Worm (Caenorhabditis elegans): ENCODE data around the gene glb-11.

The glb-11 gene

ce11 chrIII:4005446-4006192 is 13.6 kb upstream of the glb-11 start, which contains the start of gene pxd-1:
pxd-1 (plus strand) TSS chrIII:4006142.
- TF ChIP-seq lin-39 (tag; optimal IDR thresholded peaks at IDR 0.05) (peak; percentile 24), nhr-23 (tag; optimal IDR thresholded peaks at IDR 0.05) (no peak), nfya-1 (tag; optimal IDR thresholded peaks at IDR 0.05; ENCODE audit: insufficient read depth) (peak; percentile 57), fkh-10 (GFP tag; optimal IDR thresholded peaks at IDR 0.05) (peak; percentile 70), egl-5 (tag; optimal IDR thresholded peaks at IDR 0.05) (peak; percentile 19)

DNA sequence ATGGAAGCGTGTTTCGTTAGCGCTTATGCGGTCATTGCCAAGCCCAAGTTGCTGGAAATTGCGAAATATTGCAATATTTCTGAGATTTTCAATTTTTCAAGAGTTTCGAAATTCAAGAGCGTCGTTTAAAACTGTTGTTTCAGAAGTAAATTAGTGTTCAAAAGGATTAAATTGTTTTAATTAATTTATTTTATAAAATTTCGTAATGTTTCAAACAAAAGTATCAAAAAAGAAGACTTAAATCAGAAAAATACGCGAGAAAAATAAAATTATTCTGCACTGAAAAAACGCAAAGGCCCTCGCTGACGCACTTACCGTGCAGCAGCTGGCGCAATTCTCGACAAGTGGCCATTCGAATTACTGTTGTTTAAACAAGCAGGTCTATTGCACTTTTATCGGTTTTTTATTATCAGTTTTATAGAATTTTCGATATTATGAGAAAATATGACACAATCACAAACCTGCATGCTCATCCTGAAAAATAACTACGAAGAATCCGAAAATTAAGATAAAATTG is 12.1 kb upstream of the glb-11 start, which contains the start of gene tif-1A:
tif-1A (minus strand) TSS at position 51 of the 517 bp plus-strand sequence.
- peak; percentile 95 for TF ChIP-seq pqm-1 (tag; optimal IDR thresholded peaks at IDR 0.05)
- TF ChIP-seq zag-1 (tag; optimal IDR thresholded peaks at IDR 0.05): no peak
- TF ChIP-seq nhr-76 (tag; optimal IDR thresholded peaks at IDR 0.05): no peak
- TF ChIP-seq lin-15B (tag; optimal IDR thresholded peaks at IDR 0.05): peak; percentile 78
- TF ChIP-seq snpc-4 (tag; optimal IDR thresholded peaks at IDR 0.05): peak; percentile 82
- TF ChIP-seq jun-1 (tag; optimal IDR thresholded peaks at IDR 0.05): peak; percentile 82
- TF ChIP-seq elt-2 (tag; optimal IDR thresholded peaks at IDR 0.05): peak; percentile 90
- no peak for TF ChIP-seq elt-1 (tag; optimal IDR thresholded peaks at IDR 0.05)
- peak; percentile 52 for TF ChIP-seq nhr-77 (tag; optimal IDR thresholded peaks at IDR 0.05)
- TF ChIP-seq ceh-28 (tag; optimal IDR thresholded peaks at IDR 0.05): peak; percentile 45
- TF ChIP-seq R02D3.7 (tag; optimal IDR thresholded peaks at IDR 0.05): peak; percentile 68
- TF ChIP-seq ztf-11 (tag; optimal IDR thresholded peaks at IDR 0.05): no peak
- peak; percentile 84 for TF ChIP-seq nhr-23 (tag; optimal IDR thresholded peaks at IDR 0.05)
- TF ChIP-seq ZK546.5 (tag; optimal IDR thresholded peaks at IDR 0.05): no peak
- peak; percentile 61 for TF ChIP-seq ama-1 (optimal IDR thresholded peaks at IDR 0.05)
- TF ChIP-seq lin-39 (tag; optimal IDR thresholded peaks at IDR 0.05): peak; percentile 68
- TF ChIP-seq pha-4 (tag; optimal IDR thresholded peaks at IDR 0.05): peak; percentile 96
- peak; percentile 88 for TF ChIP-seq hmg-11 (tag; optimal IDR thresholded peaks at IDR 0.05)
- TF ChIP-seq tbx-2 (tag; optimal IDR thresholded peaks at IDR 0.05): peak; percentile 65
- peak; percentile 85 for TF ChIP-seq nfya-1 (tag; optimal IDR thresholded peaks at IDR 0.05; ENCODE audit: insufficient read depth)
- peak; percentile 76 for TF ChIP-seq skn-1 (tag; optimal IDR thresholded peaks at IDR 0.05)
- TF ChIP-seq sea-2 (GFP tag; optimal IDR thresholded peaks at IDR 0.05): peak; percentile 21
- peak; percentile 19 for TF ChIP-seq egl-5 (tag; optimal IDR thresholded peaks at IDR 0.05)
- no peak for TF ChIP-seq ztf-4 (tag; optimal IDR thresholded peaks at IDR 0.05)
- no peak for TF ChIP-seq ceh-82 (tag; optimal IDR thresholded peaks at IDR 0.05)
- no peak for TF ChIP-seq mml-1 (tag; optimal IDR thresholded peaks at IDR 0.05)
- TF ChIP-seq nhr-11 (tag; optimal IDR thresholded peaks at IDR 0.05): no peak
- no peak for TF ChIP-seq fkh-2 (tag; optimal IDR thresholded peaks at IDR 0.05)
- TF ChIP-seq nhr-25 (tag; optimal IDR thresholded peaks at IDR 0.05): peak; percentile 66
- peak; percentile 83 for TF ChIP-seq lsy-12 (tag; optimal IDR thresholded peaks at IDR 0.05)
- TF ChIP-seq nhr-43 (tag; optimal IDR thresholded peaks at IDR 0.05; ENCODE audit: poor library complexity, severe bottlenecking): peak; percentile 54
- TF ChIP-seq nhr-237 (tag; optimal IDR thresholded peaks at IDR 0.05): no peak

DNA sequence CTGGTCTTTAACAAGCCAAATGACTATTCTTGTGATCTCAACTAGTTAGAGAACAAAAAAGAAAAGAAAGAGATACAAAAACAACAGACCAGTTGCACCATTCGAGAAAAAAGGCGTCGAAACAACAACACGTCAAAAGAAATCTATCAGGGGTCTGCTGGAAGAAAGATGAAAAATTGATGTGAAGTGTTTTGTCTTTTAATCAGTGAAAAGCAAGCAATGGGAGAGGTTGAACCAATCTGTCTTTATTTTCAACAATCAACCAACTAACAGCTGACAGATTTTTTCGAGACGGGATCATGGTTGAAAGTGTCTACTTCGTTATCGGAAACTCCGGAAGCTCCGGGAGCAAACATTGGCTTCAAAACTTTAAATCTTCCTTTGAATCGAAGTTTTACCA is 2.5 kb upstream of the glb-11 start:
- no peak for TF ChIP-seq nhr-43 (tag; optimal IDR thresholded peaks at IDR 0.05; ENCODE audit: poor library complexity, severe bottlenecking)
- peak; percentile 29 for TF ChIP-seq egl-5 (tag; optimal IDR thresholded peaks at IDR 0.05)
- no peak for TF ChIP-seq hmg-11 (tag; optimal IDR thresholded peaks at IDR 0.05)
- TF ChIP-seq elt-3 (tag; optimal IDR thresholded peaks at IDR 0.05): no peak
- TF ChIP-seq mdl-1 (tag; optimal IDR thresholded peaks at IDR 0.05): no peak

- peak; percentile 33 for TF ChIP-seq nfya-1 (tag; optimal IDR thresholded peaks at IDR 0.05; ENCODE audit: insufficient read depth)
- no peak for TF ChIP-seq ceh-28 (tag; optimal IDR thresholded peaks at IDR 0.05)
Observed at ce11 chrIII:3991362-3991761, 627 bp downstream of the glb-11 start.

Measured in whole organism, L3 larva.